Worm (Caenorhabditis elegans) whole organism, midembryonic: Measurements from ENCODE around the gene ZK945.8.

ENCODE experiments used
- T22C8.4 ChIP-seq: fragments of 200-800 bp; sonication (Bioruptor generic); IDR thresholded peaks from 2 replicates; pipeline ENCODE4 v1.3.6; 2022; ENCODE audit warnings: missing genetic modification characterization, missing compliant biosample characterization
- klf-2 ChIP-seq: fragments of 200-800 bp; sonication (Bioruptor generic); conservative IDR thresholded peaks from 2 replicates; pipeline ENCODE4 v1.3.6; 2022; ENCODE audit warnings: missing genetic modification reagents, missing genetic modification characterization, missing compliant biosample characterization

DNA sequence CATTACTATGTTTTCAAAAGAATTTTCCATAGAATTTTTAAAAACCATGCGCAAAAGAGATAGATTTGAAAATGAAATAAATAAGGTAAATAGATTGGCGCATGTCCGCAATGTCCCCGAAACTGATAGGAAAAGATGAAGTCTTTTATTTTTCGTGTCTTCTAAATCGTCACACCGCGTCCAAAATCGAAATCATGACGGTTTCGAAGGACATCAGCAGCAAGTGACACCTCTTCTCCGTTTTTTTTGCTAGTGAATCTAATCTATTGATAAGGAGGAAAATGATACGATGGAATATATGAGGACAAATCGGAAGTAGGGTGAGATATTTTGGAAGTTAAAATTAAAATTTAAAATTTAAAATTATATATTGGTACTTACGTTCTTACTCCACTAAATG, 34.5 kb upstream of the ZK945.8 start:
- no peak for TF ChIP-seq klf-2
- TF ChIP-seq T22C8.4 (GFP tag; lab: Robert Waterston, UW): no peak
